Fruit fly (Drosophila melanogaster): ENCODE measurements around the gene CG2680.

CG2680 gene

dm6 chrX:2744042-2744441 is 36.8 kb upstream of the CG2680 start, which contains the start of gene Syx4 (continued):
- peak; percentile 83 for TF ChIP-seq vfl (GFP tag; optimal IDR thresholded peaks at IDR 0.05)
- TF ChIP-seq CG8281 (tag; optimal IDR thresholded peaks at IDR 0.05): peak; percentile 71
- peak; percentile 91 for TF ChIP-seq CG14014 (GFP tag; IDR thresholded peaks at IDR 0.05)
- TF ChIP-seq CG16779 (GFP tag; IDR thresholded peaks at IDR 0.05): peak; percentile 68
- peak; percentile 71 for TF ChIP-seq pnt (GFP tag; optimal IDR thresholded peaks at IDR 0.05)
- TF ChIP-seq CG2889 (GFP tag; IDR thresholded peaks at IDR 0.05): peak; percentile 77
- TF ChIP-seq tgo (GFP tag; IDR thresholded peaks at IDR 0.05): peak; percentile 87
- 0 out of 3 replicates have a peak, but pooled peaks have one; percentile 29 for TF ChIP-seq jigr1 (GFP tag; IDR thresholded peaks at IDR 0.05)
- TF ChIP-seq da (GFP tag; optimal IDR thresholded peaks at IDR 0.05): peak; percentile 60
- peak; percentile 50 for TF ChIP-seq CG2116 (GFP tag; optimal IDR thresholded peaks at IDR 0.05)
- TF ChIP-seq CG6765 (GFP tag; optimal IDR thresholded peaks at IDR 0.05): peak; percentile 83
- peak; percentile 91 for TF ChIP-seq ind (GFP tag; optimal IDR thresholded peaks at IDR 0.05)
- peak; percentile 81 for TF ChIP-seq nerfin-1 (tag; optimal IDR thresholded peaks at IDR 0.05)
- TF ChIP-seq CG31224 (GFP tag; IDR thresholded peaks at IDR 0.05): peak; percentile 83
- no peak for TF ChIP-seq Elba2 (GFP tag; optimal IDR thresholded peaks at IDR 0.05)
- TF ChIP-seq CG34224 (GFP tag; IDR thresholded peaks at IDR 0.05; ENCODE audit: partially characterized antibody): no peak
- peak; percentile 82 for TF ChIP-seq B-H1 (GFP tag; IDR thresholded peaks at IDR 0.05)
- TF ChIP-seq ase (GFP tag; IDR thresholded peaks at IDR 0.05): peak; percentile 87
- TF ChIP-seq CG4617 (GFP tag; optimal IDR thresholded peaks at IDR 0.05; ENCODE audit: borderline replicate concordance): peak; percentile 46
- TF ChIP-seq Dad (GFP tag; optimal IDR thresholded peaks at IDR 0.05): peak; percentile 79
- TF ChIP-seq CG15073 (GFP tag; optimal IDR thresholded peaks at IDR 0.05): no peak
- peak; percentile 73 for TF ChIP-seq CG1529 (GFP tag; optimal IDR thresholded peaks at IDR 0.05)
- peak; percentile 89 for TF ChIP-seq Awh (GFP tag; IDR thresholded peaks at IDR 0.05)
- peak; percentile 80 for TF ChIP-seq CG8089 (GFP tag; optimal IDR thresholded peaks at IDR 0.05)
- TF ChIP-seq HLH3B (GFP tag; IDR thresholded peaks at IDR 0.05): peak; percentile 89
- peak; percentile 86 for TF ChIP-seq rib (GFP tag; IDR thresholded peaks at IDR 0.05)
- peak; percentile 88 for TF ChIP-seq gce (GFP tag; IDR thresholded peaks at IDR 0.05)
- TF ChIP-seq Fer2 (tag; optimal IDR thresholded peaks at IDR 0.05): peak; percentile 78
- TF ChIP-seq CG8359 (GFP tag; optimal IDR thresholded peaks at IDR 0.05; ENCODE audit: borderline replicate concordance): peak; percentile 52
- TF ChIP-seq h (optimal IDR thresholded peaks at IDR 0.05): no peak
- TF ChIP-seq br (optimal IDR thresholded peaks at IDR 0.05): no peak
- peak; percentile 91 for TF ChIP-seq CG17328 (GFP tag; IDR thresholded peaks at IDR 0.05)
- peak; percentile 67 for TF ChIP-seq NK7.1 (GFP tag; optimal IDR thresholded peaks at IDR 0.05)
- TF ChIP-seq nau (GFP tag; optimal IDR thresholded peaks at IDR 0.05): peak; percentile 89
- peak; percentile 51; the same call in 1 of the 2 replicates for TF ChIP-seq ham (GFP tag; IDR thresholded peaks at IDR 0.05)
- TF ChIP-seq CG10321 (GFP tag; IDR thresholded peaks at IDR 0.05): peak; percentile 79
- TF ChIP-seq Side (GFP tag; optimal IDR thresholded peaks at IDR 0.05): peak; percentile 87
- TF ChIP-seq bbx (GFP tag; IDR thresholded peaks at IDR 0.05; ENCODE audit: partially characterized antibody): no peak
- no peak for TF ChIP-seq CG17186 (GFP tag; optimal IDR thresholded peaks at IDR 0.05)
- TF ChIP-seq NFAT (GFP tag; IDR thresholded peaks at IDR 0.05): peak; percentile 85
- peak; percentile 81 for TF ChIP-seq ERR (GFP tag; optimal IDR thresholded peaks at IDR 0.05)
- no peak for TF ChIP-seq CG6791 (GFP tag; IDR thresholded peaks at IDR 0.05; ENCODE audit: partially characterized antibody)
- peak; percentile 75 for TF ChIP-seq Myb (GFP tag; optimal IDR thresholded peaks at IDR 0.05)
- peak; percentile 52 for TF ChIP-seq grn (GFP tag; optimal IDR thresholded peaks at IDR 0.05)
- peak; percentile 76 for TF ChIP-seq Vsx1 (GFP tag; optimal IDR thresholded peaks at IDR 0.05)
- peak; percentile 91 for TF ChIP-seq Oli (tag; optimal IDR thresholded peaks at IDR 0.05)
- TF ChIP-seq Nf-YA (GFP tag; IDR thresholded peaks at IDR 0.05): peak; percentile 77
- TF ChIP-seq CG12942 (GFP tag; optimal IDR thresholded peaks at IDR 0.05): peak; percentile 80
- TF ChIP-seq Rfx (GFP tag; IDR thresholded peaks at IDR 0.05): peak; percentile 93
- TF ChIP-seq CG10543 (GFP tag; optimal IDR thresholded peaks at IDR 0.05): peak; percentile 39
- TF ChIP-seq slp2 (GFP tag; optimal IDR thresholded peaks at IDR 0.05): peak; percentile 79
- no peak for TF ChIP-seq hkb (optimal IDR thresholded peaks at IDR 0.05)
- TF ChIP-seq hkb (GFP tag; IDR thresholded peaks at IDR 0.05): peak; percentile 96

All from whole organism, embryonic.